Worm (Caenorhabditis elegans) whole organism, L4 larva: ENCODE measurements around the gene srt-17.

Experiments
- F10B5.3 ChIP-seq: sonication (generic microtip); optimal IDR thresholded peaks from 2 replicates; lab custom pipeline; 2016; ENCODE audit warnings: mild to moderate bottlenecking, missing genetic modification characterization, missing compliant biosample characterization
- F37D6.2 ChIP-seq: sonication (generic microtip); optimal IDR thresholded peaks from 2 replicates; lab custom pipeline; 2016; ENCODE audit warnings: mild to moderate bottlenecking, missing genetic modification characterization, missing compliant biosample characterization
- F49E8.2 ChIP-seq: sonication (generic microtip); optimal IDR thresholded peaks from 2 replicates; lab custom pipeline; 2016; ENCODE audit warnings: missing compliant biosample characterization, mild to moderate bottlenecking, missing genetic modification characterization, borderline replicate concordance
- T20F7.1 ChIP-seq: fragments of 200-800 bp; sonication (Bioruptor generic); optimal IDR thresholded peaks from 2 replicates; lab custom pipeline; 2018; ENCODE audit warnings: mild to moderate bottlenecking, missing genetic modification characterization, missing compliant biosample characterization
- Y105C5A.15 ChIP-seq: fragments of 200-800 bp; sonication (Bioruptor generic); IDR thresholded peaks from 2 replicates; pipeline ENCODE4 v1.3.6; 2022; ENCODE audit warnings: missing genetic modification characterization, missing compliant biosample characterization
- Y48G9A.11 ChIP-seq: fragments of 200-800 bp; sonication (Bioruptor generic); IDR thresholded peaks from 2 replicates; pipeline ENCODE4 v1.3.6; 2022; ENCODE audit warnings: missing genetic modification reagents, missing genetic modification characterization, missing compliant biosample characterization
- Y75B8A.6 ChIP-seq: fragments of 200-800 bp; sonication (Bioruptor generic); IDR thresholded peaks from 2 replicates; pipeline ENCODE4 v1.3.6; 2022; ENCODE audit warnings: missing genetic modification reagents, missing genetic modification characterization, missing compliant biosample characterization
- ZK546.5 ChIP-seq, 2 experiments: sonication (generic microtip); optimal IDR thresholded peaks; 2 replicates each; lab custom pipeline; 2017; ENCODE audit warnings: missing biosample characterization in 2 of 2, missing genetic modification characterization in 2 of 2
- aha-1 ChIP-seq: fragments of 150-350 bp; peaks from one replicate; lab custom pipeline; 2014; ENCODE audit warnings: missing biosample characterization, missing genetic modification characterization
- aly-2 ChIP-seq: sonication (generic microtip); optimal IDR thresholded peaks from 2 replicates; lab custom pipeline; 2018; ENCODE audit warnings: missing biosample characterization, missing genetic modification characterization
- arid-1 ChIP-seq: fragments of 200-800 bp; sonication (Bioruptor generic); conservative IDR thresholded peaks from 2 replicates; pipeline ENCODE4 v1.3.6; 2022; ENCODE audit warnings: missing genetic modification reagents, missing genetic modification characterization, missing compliant biosample characterization
- ceh-28 ChIP-seq: fragments of 150-350 bp; optimal IDR thresholded peaks from 2 replicates; lab custom pipeline; 2014; ENCODE audit warnings: missing biosample characterization, missing genetic modification reagents, missing genetic modification characterization
- cey-2 ChIP-seq: sonication (generic microtip); optimal IDR thresholded peaks from 3 replicates; lab custom pipeline; 2017; ENCODE audit warnings: missing genetic modification characterization, mild to moderate bottlenecking, missing compliant biosample characterization, antibody characterized with exemption, borderline replicate concordance; ENCODE audit not compliant: insufficient read depth
- daf-12 ChIP-seq: fragments of 150-350 bp; optimal IDR thresholded peaks from 2 replicates; lab custom pipeline; 2014; ENCODE audit warnings: missing biosample characterization, missing genetic modification reagents, missing genetic modification characterization
- daf-8 ChIP-seq: fragments of 200-800 bp; sonication (Bioruptor generic); IDR thresholded peaks from 2 replicates; pipeline ENCODE4 v1.3.6; 2022; ENCODE audit warnings: missing genetic modification characterization, missing compliant biosample characterization
- dmd-6 ChIP-seq: fragments of 200-800 bp; sonication (Bioruptor generic); IDR thresholded peaks from 2 replicates; pipeline ENCODE4 v1.3.6; 2022; ENCODE audit warnings: missing genetic modification reagents, missing genetic modification characterization, missing compliant biosample characterization
- dmd-9 ChIP-seq: fragments of 200-800 bp; sonication (Bioruptor generic); IDR thresholded peaks from 2 replicates; pipeline ENCODE4 v1.3.6; 2022; ENCODE audit warnings: missing genetic modification reagents, missing genetic modification characterization, missing compliant biosample characterization
- dpl-1 ChIP-seq: fragments of 150-350 bp; optimal IDR thresholded peaks from 2 replicates; lab custom pipeline; 2014; ENCODE audit warnings: missing biosample characterization, missing genetic modification reagents, missing genetic modification characterization
- duxl-1 ChIP-seq: sonication (generic microtip); optimal IDR thresholded peaks from 2 replicates; lab custom pipeline; 2016; ENCODE audit warnings: mild to moderate bottlenecking, missing genetic modification characterization, moderate library complexity, missing compliant biosample characterization; ENCODE audit not compliant: poor library complexity
- dve-1 ChIP-seq: sonication (generic microtip); optimal IDR thresholded peaks from 2 replicates; lab custom pipeline; 2017; ENCODE audit warnings: antibody characterized with exemption, mild to moderate bottlenecking, missing genetic modification characterization, missing compliant biosample characterization; ENCODE audit not compliant: insufficient read depth
- egl-27 ChIP-seq: sonication (generic microtip); optimal IDR thresholded peaks from 3 replicates; lab custom pipeline; 2017; ENCODE audit warnings: missing biosample characterization, missing genetic modification reagents, missing genetic modification characterization
- fkh-10 ChIP-seq: fragments of 150-350 bp; optimal IDR thresholded peaks from 2 replicates; lab custom pipeline; 2014; ENCODE audit warnings: missing biosample characterization, missing genetic modification reagents, missing genetic modification characterization
- hif-1 ChIP-seq, 2 experiments: sonication (generic microtip); optimal IDR thresholded peaks; 2 replicates each; lab custom pipeline; 2016 to 2017; ENCODE audit warnings: missing compliant biosample characterization in 2 of 2, missing genetic modification characterization in 2 of 2, missing genetic modification reagents in 2 of 2, missing genotype in 2 of 2, mild to moderate bottlenecking in 1 of 2
- hlh-11 ChIP-seq: fragments of 200-800 bp; sonication (Bioruptor generic); optimal IDR thresholded peaks from 2 replicates; lab custom pipeline; 2018; ENCODE audit warnings: mild to moderate bottlenecking, missing genetic modification characterization, missing compliant biosample characterization
- hlh-30 ChIP-seq: sonication (generic microtip); optimal IDR thresholded peaks from 2 replicates; lab custom pipeline; 2017; ENCODE audit warnings: antibody characterized with exemption, mild to moderate bottlenecking, missing genetic modification characterization, missing compliant biosample characterization; ENCODE audit not compliant: insufficient read depth
- hmg-1.1 ChIP-seq: fragments of 200-800 bp; sonication (Bioruptor generic); IDR thresholded peaks from 2 replicates; pipeline ENCODE4 v1.3.6; 2022; ENCODE audit warnings: missing genetic modification reagents, missing genetic modification characterization, missing compliant biosample characterization
- jun-1 ChIP-seq: fragments of 150-350 bp; optimal IDR thresholded peaks from 2 replicates; lab custom pipeline; 2014; ENCODE audit warnings: missing biosample characterization, missing genetic modification reagents, missing genetic modification characterization
- lin-1 ChIP-seq: fragments of 200-800 bp; sonication (Bioruptor generic); IDR thresholded peaks from 2 replicates; pipeline ENCODE4 v1.3.6; 2022; ENCODE audit warnings: missing genetic modification reagents, missing genetic modification characterization, missing compliant biosample characterization
- lin-29 ChIP-seq: fragments of 200-800 bp; sonication (Bioruptor generic); IDR thresholded peaks from 2 replicates; pipeline ENCODE4 v1.3.6; 2022; ENCODE audit warnings: missing genetic modification reagents, missing genetic modification characterization, missing compliant biosample characterization
- lir-3 ChIP-seq: sonication (generic microtip); optimal IDR thresholded peaks from 2 replicates; lab custom pipeline; 2016; ENCODE audit warnings: mild to moderate bottlenecking, missing genetic modification characterization, missing compliant biosample characterization
- madf-5 ChIP-seq, 2 experiments: fragments of 200-800 bp; sonication (Bioruptor generic); IDR thresholded peaks; 2 replicates each; pipeline ENCODE4 v1.3.6; 2022; ENCODE audit warnings: missing compliant biosample characterization in 2 of 2, missing genetic modification characterization in 2 of 2
- madf-9 ChIP-seq: fragments of 200-800 bp; sonication (Bioruptor generic); conservative IDR thresholded peaks from 2 replicates; pipeline ENCODE4 v1.3.6; 2022; ENCODE audit warnings: missing genetic modification reagents, missing genetic modification characterization, missing compliant biosample characterization
- mdt-29 ChIP-seq: fragments of 200-800 bp; sonication (Bioruptor generic); IDR thresholded peaks from 2 replicates; pipeline ENCODE4 v1.3.6; 2022; ENCODE audit warnings: missing genetic modification reagents, missing genetic modification characterization, missing compliant biosample characterization
- mep-1 ChIP-seq: fragments of 150-350 bp; sonication (generic microtip); optimal IDR thresholded peaks from 3 replicates; lab custom pipeline; 2014; ENCODE audit warnings: missing biosample characterization, missing genetic modification characterization
- nhr-11 ChIP-seq: fragments of 150-350 bp; optimal IDR thresholded peaks from 2 replicates; lab custom pipeline; 2014; ENCODE audit warnings: missing biosample characterization, missing genetic modification characterization
- nhr-237 ChIP-seq: sonication (generic microtip); optimal IDR thresholded peaks from 2 replicates; lab custom pipeline; 2017; ENCODE audit warnings: missing biosample characterization, missing genetic modification characterization
- nhr-48 ChIP-seq: sonication (generic microtip); optimal IDR thresholded peaks from 2 replicates; lab custom pipeline; 2016; ENCODE audit warnings: mild to moderate bottlenecking, missing genetic modification characterization, missing compliant biosample characterization
- nhr-76 ChIP-seq: fragments of 150-350 bp; optimal IDR thresholded peaks from 2 replicates; lab custom pipeline; 2014; ENCODE audit warnings: missing biosample characterization, missing genetic modification characterization
- pqm-1 ChIP-seq: sonication (generic microtip); optimal IDR thresholded peaks from 2 replicates; lab custom pipeline; 2017; ENCODE audit warnings: missing biosample characterization, missing genetic modification characterization
- sdz-12 ChIP-seq: fragments of 200-800 bp; sonication (Bioruptor generic); optimal IDR thresholded peaks from 2 replicates; lab custom pipeline; 2018; ENCODE audit warnings: mild to moderate bottlenecking, missing genetic modification characterization, missing compliant biosample characterization
- set-16 ChIP-seq: fragments of 200-800 bp; sonication (Bioruptor generic); IDR thresholded peaks from 2 replicates; pipeline ENCODE4 v1.3.6; 2022; ENCODE audit warnings: missing genetic modification reagents, missing genetic modification characterization, missing compliant biosample characterization
- skn-1 ChIP-seq: fragments of 150-350 bp; optimal IDR thresholded peaks from 2 replicates; lab custom pipeline; 2014; ENCODE audit warnings: missing biosample characterization, missing genetic modification characterization
- tag-97 ChIP-seq: fragments of 200-800 bp; sonication (Bioruptor generic); IDR thresholded peaks from 2 replicates; pipeline ENCODE4 v1.3.6; 2022; ENCODE audit warnings: missing genetic modification characterization, missing compliant biosample characterization
- unc-62 ChIP-seq, 3 experiments: fragments of 150-350 bp in 1 of 3; sonication (generic microtip); optimal IDR thresholded peaks in 2 of 3; peaks in 1 of 3; 1 replicate in 1 of 3; 2 replicates in 2 of 3; lab custom pipeline; 2014 to 2017; ENCODE audit warnings: missing biosample characterization in 3 of 3, missing genetic modification characterization in 3 of 3, missing genetic modification reagents in 3 of 3, missing genotype in 1 of 3
- zfp-3 ChIP-seq: fragments of 200-800 bp; sonication (Bioruptor generic); conservative IDR thresholded peaks from 2 replicates; pipeline ENCODE4 v1.3.6; 2022; ENCODE audit warnings: missing genetic modification reagents, missing genetic modification characterization, missing compliant biosample characterization
- zip-2 ChIP-seq: fragments of 150-350 bp; optimal IDR thresholded peaks from 2 replicates; lab custom pipeline; 2014; ENCODE audit warnings: missing biosample characterization, missing genetic modification characterization
- ztf-7 ChIP-seq: fragments of 150-350 bp; optimal IDR thresholded peaks from 2 replicates; lab custom pipeline; 2014; ENCODE audit warnings: missing biosample characterization, missing genetic modification characterization

srt-17 gene

DNA sequence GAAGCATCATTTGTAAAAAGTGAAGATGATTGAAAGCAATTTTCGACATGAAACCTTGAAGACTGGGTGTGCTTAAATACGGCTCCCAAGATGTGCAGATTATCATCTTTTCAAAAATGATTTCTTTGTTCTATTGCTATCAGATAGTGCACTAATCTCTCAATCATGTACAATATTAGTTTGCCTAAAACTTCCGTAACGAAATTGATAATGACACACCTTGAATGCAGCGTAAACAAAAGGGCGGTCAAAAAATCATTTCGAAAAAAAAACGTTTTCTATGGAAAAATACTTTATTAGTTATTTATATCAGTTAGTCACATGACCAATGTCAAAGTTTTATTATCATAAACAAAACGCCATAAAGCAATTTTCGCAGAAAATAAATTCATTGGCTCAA lies 1.9 kb downstream of the srt-17 start, which contains the start of gene F48G7.5 (continued):
- no peak for TF ChIP-seq mep-1 (tag; lab: Kevin White, UChicago)
- TF ChIP-seq dve-1 (tag; lab: Kevin White, UChicago), result peak; percentile 6
- no peak for TF ChIP-seq nhr-237 (tag; lab: Kevin White, UChicago)
- TF ChIP-seq pqm-1 (tag; lab: Kevin White, UChicago), result peak; percentile 26
- TF ChIP-seq madf-5 (GFP tag; IDR thresholded peaks at IDR 0.05; lab: Robert Waterston, UW), result no peak
- no peak for TF ChIP-seq Y48G9A.11
- no peak for TF ChIP-seq fkh-10 (GFP tag; lab: Kevin White, UChicago)
- TF ChIP-seq mdt-29, result no peak

ce11 chrV:620987-621386 lies 3.8 kb downstream of the srt-17 start:
- TF ChIP-seq aha-1 (tag; lab: Kevin White, UChicago) (peak; percentile 3), Y105C5A.15 (no peak), set-16 (GFP tag; lab: Robert Waterston, UW) (peak; percentile 51)

- TF ChIP-seq F49E8.2 (tag; lab: Kevin White, UChicago) (no peak), T20F7.1 (GFP tag; lab: Kevin White, UChicago) (no peak), unc-62 (GFP tag; optimal IDR thresholded peaks at IDR 0.05 in 1 of 2; lab: Kevin White, UChicago) (peak in 1 of 2 experiments; percentile 99), unc-62 (tag; optimal IDR thresholded peaks at IDR 0.05; lab: Kevin White, UChicago) (no peak), dmd-9 (GFP tag; lab: Robert Waterston, UW) (no peak), zip-2 (no peak), egl-27 (tag; lab: Kevin White, UChicago) (no peak), tag-97 (0 out of 2 replicates have a peak, but pooled peaks have one; percentile 33), daf-8 (GFP tag; lab: Robert Waterston, UW) (no peak), sdz-12 (GFP tag; lab: Kevin White, UChicago) (no peak), daf-12 (no peak), set-16 (GFP tag; lab: Robert Waterston, UW) (no peak), dpl-1 (peak; percentile 10), ceh-28 (tag; lab: Kevin White, UChicago) (no peak), hlh-11 (tag; lab: Kevin White, UChicago) (peak; percentile 71), ZK546.5 (tag; optimal IDR thresholded peaks at IDR 0.05; lab: Kevin White, UChicago) (no peak), arid-1 (GFP tag; lab: Robert Waterston, UW) (no peak), duxl-1 (tag; lab: Kevin White, UChicago) (peak; percentile 50), nhr-11 (tag; lab: Kevin White, UChicago) (peak; percentile 18), dmd-6 (GFP tag; lab: Robert Waterston, UW) (peak; percentile 75), skn-1 (tag; lab: Kevin White, UChicago) (no peak), Y48G9A.11 (no peak), nhr-48 (tag; lab: Kevin White, UChicago) (peak; percentile 24), hif-1 (tag; optimal IDR thresholded peaks at IDR 0.05; lab: Kevin White, UChicago) (peak in 1 of 2 experiments; percentile 26), nhr-76 (tag; lab: Kevin White, UChicago) (no peak), madf-9 (GFP tag; lab: Robert Waterston, UW) (no peak), lir-3 (no peak), zfp-3 (GFP tag; lab: Robert Waterston, UW) (no peak), Y75B8A.6 (GFP tag; lab: Robert Waterston, UW) (no peak), lin-29 (no peak), ztf-7 (tag; lab: Kevin White, UChicago) (no peak), mep-1 (tag; lab: Kevin White, UChicago) (peak; percentile 73), aly-2 (no peak), F10B5.3 (tag; lab: Kevin White, UChicago) (no peak), lin-1 (GFP tag; lab: Robert Waterston, UW) (no peak), hmg-1.1 (GFP tag; lab: Robert Waterston, UW) (peak; percentile 56; the same call in 1 of the 2 replicates), hlh-30 (tag; lab: Kevin White, UChicago) (peak; percentile 79), F37D6.2 (peak; percentile 15), jun-1 (tag; lab: Kevin White, UChicago) (no peak), dve-1 (tag; lab: Kevin White, UChicago) (peak; percentile 47), cey-2 (tag; lab: Kevin White, UChicago) (no peak)
Observed at ce11 chrV:619054-619453, 5.8 kb downstream of the srt-17 start, which contains the start of gene F48G7.4. Gene F48G7.4 (plus strand): TSS chrV:619453.
